Fruit fly (Drosophila melanogaster): ENCODE data around the gene CG31368.

- TF ChIP-seq h (optimal IDR thresholded peaks at IDR 0.05) (no peak), CG15073 (GFP tag; optimal IDR thresholded peaks at IDR 0.05) (no peak), dm (GFP tag; optimal IDR thresholded peaks at IDR 0.05) (no peak), disco-r (GFP tag; optimal IDR thresholded peaks at IDR 0.05) (no peak), CG3163 (GFP tag; optimal IDR thresholded peaks at IDR 0.05) (no peak), CG2875 (GFP tag; optimal IDR thresholded peaks at IDR 0.05) (no peak), ssp (GFP tag; IDR thresholded peaks at IDR 0.05) (no peak), CG2129 (GFP tag; IDR thresholded peaks at IDR 0.05; ENCODE audit: partially characterized antibody) (no peak), tgo (GFP tag; IDR thresholded peaks at IDR 0.05) (no peak), Xbp1 (GFP tag; optimal IDR thresholded peaks at IDR 0.05) (no peak), CG9215 (GFP tag; IDR thresholded peaks at IDR 0.05) (no peak)
Observed at dm6 chr3R:11877162-11877561, 5.4 kb upstream of the CG31368 start, which contains the start of gene sad.

Measured in whole organism, embryonic.